Worm (Caenorhabditis elegans): ENCODE results near the gene rpl-9.
A peak's percentile ranks its signal among the peaks of the same experiment; 100 is the strongest.

The rpl-9 gene

DNA sequence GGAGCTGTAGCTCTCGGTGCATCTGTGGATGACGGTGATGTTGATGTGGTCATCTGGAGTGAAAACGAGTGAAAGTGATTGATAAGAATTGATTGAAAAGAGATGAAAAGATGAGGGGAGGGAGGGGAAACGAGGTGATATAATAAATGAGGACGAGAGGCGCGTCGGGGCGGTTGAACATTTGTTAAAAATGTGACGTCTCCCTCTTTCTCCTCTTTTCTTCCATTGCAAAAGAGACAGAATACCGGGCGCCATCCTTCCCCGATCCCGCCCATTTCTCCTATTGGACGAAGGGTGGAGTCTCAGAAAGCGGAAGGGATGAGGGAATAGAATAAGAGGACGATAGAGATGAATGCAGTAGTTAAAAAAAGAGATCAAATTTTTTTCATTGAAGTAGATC lies 38.0 kb downstream of the rpl-9 start:
- TF ChIP-seq unc-62 (GFP tag; optimal IDR thresholded peaks at IDR 0.05 in 1 of 2) (peak in 1 of 2 experiments; percentile 100), unc-62 (tag; optimal IDR thresholded peaks at IDR 0.05) (no peak), aha-1 (tag) (peak; percentile 30), D1046.2 (GFP tag; IDR thresholded peaks at IDR 0.05) (no peak), saeg-2 (GFP tag; IDR thresholded peaks at IDR 0.05) (no peak), mxl-2 (GFP tag; conservative IDR thresholded peaks at IDR 0.05) (no peak), F26F4.8 (GFP tag; conservative IDR thresholded peaks at IDR 0.05) (no peak), zip-2 (tag; optimal IDR thresholded peaks at IDR 0.05) (no peak), lin-15B (tag; optimal IDR thresholded peaks at IDR 0.05) (no peak), ZK546.5 (tag; optimal IDR thresholded peaks at IDR 0.05) (no peak), F37D6.2 (tag; optimal IDR thresholded peaks at IDR 0.05) (no peak), madf-9 (GFP tag; conservative IDR thresholded peaks at IDR 0.05) (no peak), tra-1 (GFP tag; IDR thresholded peaks at IDR 0.05) (peak; percentile 60; the same call in 1 of the 2 replicates), fos-1 (tag; optimal IDR thresholded peaks at IDR 0.05) (no peak), ztf-11 (tag; optimal IDR thresholded peaks at IDR 0.05) (no peak), daf-12 (tag; optimal IDR thresholded peaks at IDR 0.05) (no peak), tag-97 (GFP tag; IDR thresholded peaks at IDR 0.05) (no peak), Y5F2A.4 (GFP tag; optimal IDR thresholded peaks at IDR 0.05) (no peak), mes-2 (tag; optimal IDR thresholded peaks at IDR 0.05; ENCODE audit: poor library complexity, severe bottlenecking) (no peak), dpl-1 (GFP tag; optimal IDR thresholded peaks at IDR 0.05) (no peak), zip-11 (GFP tag; IDR thresholded peaks at IDR 0.05) (no peak), hmg-1.1 (GFP tag; IDR thresholded peaks at IDR 0.05) (no peak), egl-43 (GFP tag; IDR thresholded peaks at IDR 0.05) (no peak), ama-1 (optimal IDR thresholded peaks at IDR 0.05) (no peak), ceh-20 (GFP tag; IDR thresholded peaks at IDR 0.05) (peak; percentile 51; the same call in 1 of the 2 replicates), lsy-2 (tag; optimal IDR thresholded peaks at IDR 0.05) (peak in 1 of 2 experiments; percentile 76), ces-1 (GFP tag; optimal IDR thresholded peaks at IDR 0.05) (no peak), Y48G9A.11 (GFP tag; IDR thresholded peaks at IDR 0.05) (no peak), hlh-11 (tag; optimal IDR thresholded peaks at IDR 0.05) (no peak), F10B5.3 (tag; optimal IDR thresholded peaks at IDR 0.05) (no peak), hlh-30 (tag; optimal IDR thresholded peaks at IDR 0.05; ENCODE audit: insufficient read depth) (no peak), aly-2 (tag; optimal IDR thresholded peaks at IDR 0.05) (no peak), nhr-28 (tag; optimal IDR thresholded peaks at IDR 0.05) (no peak), dve-1 (tag; optimal IDR thresholded peaks at IDR 0.05; ENCODE audit: insufficient read depth) (no peak), duxl-1 (tag; optimal IDR thresholded peaks at IDR 0.05; ENCODE audit: poor library complexity) (peak; percentile 56), mep-1 (tag; optimal IDR thresholded peaks at IDR 0.05) (peak; percentile 10), skn-1 (tag; optimal IDR thresholded peaks at IDR 0.05) (no peak), mxl-3 (GFP tag; optimal IDR thresholded peaks at IDR 0.05) (peak; percentile 11), zag-1 (tag; optimal IDR thresholded peaks at IDR 0.05) (no peak), gei-8 (GFP tag; optimal IDR thresholded peaks at IDR 0.05) (no peak), mdt-29 (GFP tag; IDR thresholded peaks at IDR 0.05) (no peak), vab-7 (GFP tag; IDR thresholded peaks at IDR 0.05) (no peak)

ce11 chrIII:7533012-7533411 lies 39.6 kb downstream of the rpl-9 start:
- no peak for TF ChIP-seq duxl-1 (tag; optimal IDR thresholded peaks at IDR 0.05; ENCODE audit: poor library complexity)
- no peak for TF ChIP-seq ceh-44 (GFP tag; IDR thresholded peaks at IDR 0.05)
- TF ChIP-seq unc-62 (GFP tag; optimal IDR thresholded peaks at IDR 0.05 in 1 of 2) = peak in 1 of 2 experiments; percentile 66
- no peak for TF ChIP-seq unc-62 (tag; optimal IDR thresholded peaks at IDR 0.05)
- no peak for TF ChIP-seq lim-7 (GFP tag; IDR thresholded peaks at IDR 0.05)
- TF ChIP-seq D1046.2 (GFP tag; IDR thresholded peaks at IDR 0.05) = no peak
- no peak for TF ChIP-seq ama-1 (optimal IDR thresholded peaks at IDR 0.05)
- no peak for TF ChIP-seq dpl-1 (GFP tag; optimal IDR thresholded peaks at IDR 0.05)
- no peak for TF ChIP-seq F37D6.2 (tag; optimal IDR thresholded peaks at IDR 0.05)
- no peak for TF ChIP-seq aly-2 (tag; optimal IDR thresholded peaks at IDR 0.05)
- no peak for TF ChIP-seq egl-27 (tag; optimal IDR thresholded peaks at IDR 0.05)
- TF ChIP-seq spr-1 (tag; optimal IDR thresholded peaks at IDR 0.05) = no peak
- peak; percentile 14 for TF ChIP-seq ceh-28 (tag; optimal IDR thresholded peaks at IDR 0.05)
- TF ChIP-seq lsy-2 (tag; optimal IDR thresholded peaks at IDR 0.05) = no peak
- TF ChIP-seq daf-19 (GFP tag; conservative IDR thresholded peaks at IDR 0.05) = no peak
- no peak for TF ChIP-seq nhr-42 (GFP tag; IDR thresholded peaks at IDR 0.05)
- no peak for TF ChIP-seq nhr-41 (GFP tag; IDR thresholded peaks at IDR 0.05)
- TF ChIP-seq F44E2.7 (GFP tag; IDR thresholded peaks at IDR 0.05) = no peak
